Fruit fly (Drosophila melanogaster) whole organism, embryonic: ENCODE measurements around the gene Mfe2.

Experiments used
- ATbp ChIP-seq: fragments of 200-800 bp; sonication (Bioruptor generic); optimal IDR thresholded peaks from 2 replicates; lab custom pipeline; 2017; ENCODE audit warnings: missing biosample characterization, mild to moderate bottlenecking, missing genetic modification characterization, missing genetic modification reagents
- CG10565 ChIP-seq: fragments of 200-800 bp; sonication (Bioruptor generic); optimal IDR thresholded peaks from 3 replicates; lab custom pipeline; 2016; ENCODE audit warnings: missing biosample characterization, mild to moderate bottlenecking, missing genetic modification characterization
- CG11247 ChIP-seq: fragments of 200-800 bp; sonication (Bioruptor generic); IDR thresholded peaks from 2 replicates; pipeline ENCODE4 v1.3.6; 2022; ENCODE audit warnings: missing biosample characterization, missing genetic modification characterization
- CG11696 ChIP-seq: fragments of 200-800 bp; sonication (Bioruptor generic); IDR thresholded peaks from 2 replicates; pipeline ENCODE4 v1.3.6; 2022; ENCODE audit warnings: missing biosample characterization, missing genetic modification characterization
- CG12071 ChIP-seq: fragments of 200-800 bp; sonication (Bioruptor generic); optimal IDR thresholded peaks from 3 replicates; lab custom pipeline; 2018; ENCODE audit warnings: missing biosample characterization, mild to moderate bottlenecking, missing genetic modification characterization
- CG12155 ChIP-seq: fragments of 200-800 bp; sonication (Bioruptor generic); optimal IDR thresholded peaks from 3 replicates; lab custom pipeline; 2016; ENCODE audit warnings: missing biosample characterization, missing genetic modification characterization
- CG12219 ChIP-seq: fragments of 200-800 bp; sonication (Bioruptor generic); optimal IDR thresholded peaks from 3 replicates; lab custom pipeline; 2018; ENCODE audit warnings: missing biosample characterization, mild to moderate bottlenecking, missing genetic modification characterization
- CG13624 ChIP-seq: fragments of 200-800 bp; sonication (Bioruptor generic); optimal IDR thresholded peaks from 2 replicates; lab custom pipeline; 2016; ENCODE audit warnings: missing biosample characterization, missing genetic modification characterization
- CG16813 ChIP-seq: fragments of 200-800 bp; sonication (Bioruptor generic); IDR thresholded peaks from 3 replicates; pipeline ENCODE4 v1.3.6; 2022; ENCODE audit warnings: missing biosample characterization, missing genetic modification characterization; ENCODE audit not compliant: partially characterized antibody
- CG17328 ChIP-seq: fragments of 200-800 bp; sonication (Bioruptor generic); IDR thresholded peaks from 2 replicates; pipeline ENCODE4 v1.3.6; 2022; ENCODE audit warnings: missing biosample characterization, missing genetic modification characterization
- CG17359 ChIP-seq: fragments of 200-800 bp; sonication (Bioruptor generic); optimal IDR thresholded peaks from 3 replicates; lab custom pipeline; 2018; ENCODE audit warnings: missing biosample characterization, mild to moderate bottlenecking, missing genetic modification characterization, moderate library complexity
- CG18476 ChIP-seq: fragments of 200-800 bp; sonication (Bioruptor generic); optimal IDR thresholded peaks from 2 replicates; lab custom pipeline; 2016; ENCODE audit warnings: missing biosample characterization, mild to moderate bottlenecking, missing genetic modification characterization
- CG30431 ChIP-seq: fragments of 200-800 bp; sonication (Bioruptor generic); optimal IDR thresholded peaks from 2 replicates; lab custom pipeline; 2017; ENCODE audit warnings: missing biosample characterization, missing genetic modification characterization
- CG34224 ChIP-seq: fragments of 200-800 bp; sonication (Bioruptor generic); IDR thresholded peaks from 3 replicates; pipeline ENCODE4 v1.3.6; 2022; ENCODE audit warnings: missing biosample characterization, missing genetic modification characterization; ENCODE audit not compliant: partially characterized antibody
- CG4328 ChIP-seq: fragments of 200-800 bp; sonication (Bioruptor generic); optimal IDR thresholded peaks from 3 replicates; lab custom pipeline; 2017; ENCODE audit warnings: missing biosample characterization, missing genetic modification reagents, missing genetic modification characterization
- CG4360 ChIP-seq: fragments of 200-800 bp; sonication (Bioruptor generic); IDR thresholded peaks from 2 replicates; pipeline ENCODE4 v1.3.6; 2022; ENCODE audit warnings: missing biosample characterization, missing genetic modification characterization
- CG7987 ChIP-seq: fragments of 200-800 bp; sonication (Bioruptor generic); optimal IDR thresholded peaks from 2 replicates; lab custom pipeline; 2018; ENCODE audit warnings: missing biosample characterization, mild to moderate bottlenecking, missing genetic modification characterization, moderate library complexity
- CHES-1-like ChIP-seq: fragments of 200-800 bp; sonication (Bioruptor generic); optimal IDR thresholded peaks from 2 replicates; lab custom pipeline; 2016; ENCODE audit warnings: missing biosample characterization, missing genetic modification characterization
- D19B ChIP-seq: fragments of 200-800 bp; sonication (Bioruptor generic); optimal IDR thresholded peaks from 2 replicates; lab custom pipeline; 2017; ENCODE audit warnings: missing biosample characterization, mild to moderate bottlenecking, missing genetic modification characterization
- Dfd ChIP-seq, 2 experiments: fragments of >200 bp; optimal IDR thresholded peaks; 2 replicates each; lab custom pipeline; 2017; ENCODE audit warnings: missing biosample characterization in 2 of 2, missing genetic modification characterization in 2 of 2
- Dip3 ChIP-seq: fragments of 200-800 bp; sonication (Bioruptor generic); optimal IDR thresholded peaks from 3 replicates; lab custom pipeline; 2016; ENCODE audit warnings: missing biosample characterization, missing genetic modification characterization
- Drgx ChIP-seq: fragments of 200-800 bp; sonication (Bioruptor generic); IDR thresholded peaks from 2 replicates; pipeline ENCODE4 v1.3.6; 2022; ENCODE audit warnings: missing biosample characterization, missing genetic modification characterization
- Eip74EF ChIP-seq, 2 experiments: fragments of 200-800 bp in 1 of 2; fragments of >200 bp in 1 of 2; sonication (Bioruptor generic) in 1 of 2; optimal IDR thresholded peaks; 2 replicates each; lab custom pipeline; 2017 to 2019; ENCODE audit warnings: missing biosample characterization in 2 of 2, missing genetic modification characterization in 2 of 2, mild to moderate bottlenecking in 1 of 2, moderate library complexity in 1 of 2
- Elba2 ChIP-seq: fragments of 200-800 bp; sonication (Bioruptor generic); optimal IDR thresholded peaks from 3 replicates; lab custom pipeline; 2016; ENCODE audit warnings: missing biosample characterization, missing genetic modification characterization
- H15 ChIP-seq: fragments of 200-800 bp; sonication (Bioruptor generic); IDR thresholded peaks from 3 replicates; pipeline ENCODE4 v1.3.6; 2022; ENCODE audit warnings: missing biosample characterization, missing genetic modification characterization
- HLH54F ChIP-seq: fragments of 200-800 bp; sonication (Bioruptor generic); optimal IDR thresholded peaks from 3 replicates; lab custom pipeline; 2016; ENCODE audit warnings: missing biosample characterization, missing genetic modification characterization
- HmgD ChIP-seq: fragments of 200-800 bp; sonication (Bioruptor generic); optimal IDR thresholded peaks from 3 replicates; lab custom pipeline; 2016; ENCODE audit warnings: missing biosample characterization, missing genetic modification characterization
- Hr3 ChIP-seq: fragments of 200-800 bp; sonication (Bioruptor generic); optimal IDR thresholded peaks from 3 replicates; lab custom pipeline; 2016; ENCODE audit warnings: missing biosample characterization, missing genetic modification characterization
- Opbp ChIP-seq: fragments of 200-800 bp; sonication (Bioruptor generic); IDR thresholded peaks from 3 replicates; pipeline ENCODE4 v1.3.6; 2022; ENCODE audit warnings: missing biosample characterization, missing genetic modification characterization; ENCODE audit not compliant: partially characterized antibody
- Rx ChIP-seq: fragments of 200-800 bp; sonication (Bioruptor generic); IDR thresholded peaks from 2 replicates; pipeline ENCODE4 v1.3.6; 2022; ENCODE audit warnings: missing biosample characterization, missing genetic modification characterization
- Sin3A ChIP-seq: fragments of >200 bp; optimal IDR thresholded peaks from 2 replicates; lab custom pipeline; 2018
- Sox100B ChIP-seq: fragments of 200-800 bp; sonication (Bioruptor generic); optimal IDR thresholded peaks from 3 replicates; lab custom pipeline; 2018; ENCODE audit warnings: missing biosample characterization, mild to moderate bottlenecking, missing genetic modification characterization
- Sry-δ ChIP-seq: fragments of 200-800 bp; sonication (Bioruptor generic); optimal IDR thresholded peaks from 2 replicates; lab custom pipeline; 2016; ENCODE audit warnings: missing biosample characterization, missing genetic modification characterization
- Tbp ChIP-seq: fragments of >200 bp; optimal IDR thresholded peaks from 2 replicates; lab custom pipeline; 2018; ENCODE audit warnings: missing biosample characterization, missing genetic modification characterization
- chm ChIP-seq: fragments of 200-800 bp; sonication (Bioruptor generic); IDR thresholded peaks from 2 replicates; pipeline ENCODE4 v1.3.6; 2022; ENCODE audit warnings: missing biosample characterization, missing genetic modification characterization
- corto ChIP-seq: fragments of 200-800 bp; sonication (Bioruptor generic); optimal IDR thresholded peaks from 2 replicates; lab custom pipeline; 2016; ENCODE audit warnings: missing biosample characterization, mild to moderate bottlenecking, missing genetic modification characterization, moderate library complexity
- cwo ChIP-seq: fragments of 200-800 bp; sonication (Bioruptor generic); optimal IDR thresholded peaks from 3 replicates; lab custom pipeline; 2017; ENCODE audit warnings: missing biosample characterization, missing genetic modification characterization, mild to moderate bottlenecking, moderate library complexity, missing genetic modification reagents
- ems ChIP-seq: fragments of 200-800 bp; sonication (Bioruptor generic); optimal IDR thresholded peaks from 3 replicates; lab custom pipeline; 2016; ENCODE audit warnings: missing biosample characterization, missing genetic modification characterization
- en ChIP-seq: fragments of 200-800 bp; sonication (Bioruptor generic); optimal IDR thresholded peaks from 2 replicates; lab custom pipeline; 2016; ENCODE audit warnings: missing biosample characterization, missing genetic modification characterization
- fd3F ChIP-seq: fragments of 200-800 bp; sonication (Bioruptor generic); optimal IDR thresholded peaks from 2 replicates; lab custom pipeline; 2018; ENCODE audit warnings: missing biosample characterization, mild to moderate bottlenecking, missing genetic modification characterization, moderate library complexity
- ken ChIP-seq: fragments of 200-800 bp; sonication (Bioruptor generic); IDR thresholded peaks from 3 replicates; pipeline ENCODE4 v1.3.6; 2022; ENCODE audit warnings: missing biosample characterization, missing genetic modification characterization
- kni ChIP-seq: fragments of 200-800 bp; sonication (Bioruptor generic); optimal IDR thresholded peaks from 3 replicates; lab custom pipeline; 2017; ENCODE audit warnings: mild to moderate bottlenecking, missing biosample characterization, missing genetic modification reagents, missing genetic modification characterization
- knrl ChIP-seq: fragments of 200-800 bp; sonication (Bioruptor generic); IDR thresholded peaks from 3 replicates; pipeline ENCODE4 v1.3.6; 2022; ENCODE audit warnings: missing biosample characterization, missing genetic modification characterization; ENCODE audit not compliant: partially characterized antibody
- pros ChIP-seq: fragments of 200-800 bp; sonication (Bioruptor generic); optimal IDR thresholded peaks from 3 replicates; lab custom pipeline; 2019; ENCODE audit warnings: missing biosample characterization, mild to moderate bottlenecking, missing genetic modification characterization, moderate library complexity
- psq ChIP-seq: fragments of 200-800 bp; sonication (Bioruptor generic); optimal IDR thresholded peaks from 2 replicates; lab custom pipeline; 2017; ENCODE audit warnings: missing biosample characterization, missing genetic modification characterization
- rib ChIP-seq: fragments of 200-800 bp; sonication (Bioruptor generic); IDR thresholded peaks from 2 replicates; pipeline ENCODE4 v1.3.6; 2022; ENCODE audit warnings: missing biosample characterization, missing genetic modification characterization
- stwl ChIP-seq: fragments of 200-800 bp; sonication (Bioruptor generic); optimal IDR thresholded peaks from 3 replicates; lab custom pipeline; 2018; ENCODE audit warnings: missing biosample characterization, mild to moderate bottlenecking, missing genetic modification characterization, moderate library complexity
- tup ChIP-seq: fragments of 200-800 bp; sonication (Bioruptor generic); optimal IDR thresholded peaks from 2 replicates; lab custom pipeline; 2016; ENCODE audit warnings: missing biosample characterization, mild to moderate bottlenecking, missing genetic modification characterization, moderate library complexity
- twi ChIP-seq: fragments of 200-800 bp; optimal IDR thresholded peaks from 2 replicates; lab custom pipeline; 2019; ENCODE audit warnings: missing biosample characterization, mild to moderate bottlenecking, missing genetic modification characterization, moderate library complexity
- tx ChIP-seq: fragments of 200-800 bp; sonication (Bioruptor generic); optimal IDR thresholded peaks from 2 replicates; lab custom pipeline; 2016; ENCODE audit warnings: missing biosample characterization, missing genetic modification characterization

Mfe2 gene

dm6 chrX:16320197-16320921 lies 49.6 kb downstream of the Mfe2 start, which contains the start of gene Cyp1 (continued):
- no peak for TF ChIP-seq tx
- TF ChIP-seq CG12071 (GFP tag; lab: Kevin White, UChicago): no peak
- peak; percentile 20 for TF ChIP-seq CG7987 (GFP tag; lab: Kevin White, UChicago)
- peak; percentile 79 for TF ChIP-seq knrl (GFP tag; lab: Robert Waterston, UW)
- no peak for TF ChIP-seq pros (GFP tag; lab: Kevin White, UChicago)
- TF ChIP-seq ems (GFP tag; lab: Kevin White, UChicago): no peak
- peak; percentile 25; the same call in 1 of the 2 replicates for TF ChIP-seq Drgx (GFP tag; lab: Robert Waterston, UW)
- peak; percentile 9 for TF ChIP-seq HLH54F (GFP tag; lab: Kevin White, UChicago)
- TF ChIP-seq en (GFP tag; lab: Kevin White, UChicago): no peak
- TF ChIP-seq CG13624 (GFP tag; lab: Kevin White, UChicago): no peak
- no peak for TF ChIP-seq psq (GFP tag; lab: Kevin White, UChicago)
- TF ChIP-seq twi (tag; lab: Kevin White, UChicago): no peak
- TF ChIP-seq Sox100B (GFP tag; lab: Kevin White, UChicago): peak; percentile 32
- TF ChIP-seq HmgD (GFP tag; lab: Kevin White, UChicago): peak; percentile 4
- TF ChIP-seq Tbp: no peak
- TF ChIP-seq Elba2 (GFP tag; lab: Kevin White, UChicago): no peak
- peak; percentile 51 for TF ChIP-seq CG11247 (GFP tag; lab: Robert Waterston, UW)
- peak; percentile 46; the same call in 1 of the 2 replicates for TF ChIP-seq CG4360 (GFP tag; lab: Robert Waterston, UW)
- peak; percentile 19 for TF ChIP-seq tup (GFP tag; lab: Kevin White, UChicago)
- TF ChIP-seq CG16813 (GFP tag; lab: Robert Waterston, UW): peak; percentile 80
- TF ChIP-seq H15 (GFP tag; lab: Robert Waterston, UW): peak; percentile 29; the same call in 1 of the 3 replicates
- peak; percentile 42; the same call in 1 of the 2 replicates for TF ChIP-seq rib (GFP tag; lab: Robert Waterston, UW)
- TF ChIP-seq CG12155 (GFP tag; lab: Kevin White, UChicago): no peak
- peak; percentile 41 for TF ChIP-seq stwl (tag; lab: Kevin White, UChicago)
- peak; percentile 81 for TF ChIP-seq chm (GFP tag; lab: Robert Waterston, UW)
- peak; percentile 5 for TF ChIP-seq Hr3 (GFP tag; lab: Kevin White, UChicago)
- no peak for TF ChIP-seq corto (GFP tag; lab: Kevin White, UChicago)
- peak; percentile 19; the same call in 1 of the 2 replicates for TF ChIP-seq CG11696 (GFP tag; lab: Robert Waterston, UW)
- TF ChIP-seq Sry-δ: peak; percentile 80
- no peak for TF ChIP-seq CG30431 (GFP tag; lab: Kevin White, UChicago)
- TF ChIP-seq kni (GFP tag; lab: Kevin White, UChicago): no peak
- TF ChIP-seq CG34224 (GFP tag; lab: Robert Waterston, UW): peak; percentile 74
- peak; percentile 9 for TF ChIP-seq fd3F (GFP tag; lab: Kevin White, UChicago)
- TF ChIP-seq CG12219 (GFP tag; lab: Kevin White, UChicago): no peak
- no peak for TF ChIP-seq CHES-1-like (GFP tag; lab: Kevin White, UChicago)
- TF ChIP-seq ATbp: no peak
- peak; percentile 47; the same call in 1 of the 3 replicates for TF ChIP-seq ken (GFP tag; lab: Robert Waterston, UW)
- TF ChIP-seq D19B (GFP tag; lab: Kevin White, UChicago): no peak
- TF ChIP-seq CG4328 (GFP tag; lab: Kevin White, UChicago): no peak
- no peak for TF ChIP-seq Eip74EF (GFP tag; optimal IDR thresholded peaks at IDR 0.05; lab: Kevin White, UChicago)
- no peak for TF ChIP-seq Rx (GFP tag; lab: Robert Waterston, UW)
- TF ChIP-seq Opbp (GFP tag; lab: Robert Waterston, UW): peak; percentile 87
- no peak for TF ChIP-seq Dfd (GFP tag; optimal IDR thresholded peaks at IDR 0.05; lab: Kevin White, UChicago)
- TF ChIP-seq Dip3 (GFP tag; lab: Kevin White, UChicago): no peak
- no peak for TF ChIP-seq Sin3A
- TF ChIP-seq CG10565 (GFP tag; lab: Kevin White, UChicago): no peak
- TF ChIP-seq CG18476 (GFP tag; lab: Kevin White, UChicago): peak; percentile 44
- TF ChIP-seq CG17359: peak; percentile 15
- TF ChIP-seq CG17328: no peak
- TF ChIP-seq cwo (GFP tag; lab: Kevin White, UChicago): no peak
